Worm (Caenorhabditis elegans) whole organism, L4 larva: ENCODE results near the gene znf-622.
A peak's percentile ranks its signal among the peaks of the same experiment; 100 is the strongest.

Experiments used
- D1046.2 ChIP-seq: fragments of 200-800 bp; sonication (Bioruptor generic); IDR thresholded peaks from 2 replicates; pipeline ENCODE4 v1.3.6; 2022; ENCODE audit warnings: missing genetic modification characterization, missing compliant biosample characterization
- F37D6.2 ChIP-seq: sonication (generic microtip); optimal IDR thresholded peaks from 2 replicates; lab custom pipeline; 2016; ENCODE audit warnings: mild to moderate bottlenecking, missing genetic modification characterization, missing compliant biosample characterization
- F44E2.7 ChIP-seq: fragments of 200-800 bp; sonication (Bioruptor generic); IDR thresholded peaks from 2 replicates; pipeline ENCODE4 v2.1.2; 2022; ENCODE audit warnings: missing genetic modification characterization, missing compliant biosample characterization
- T20F7.1 ChIP-seq: fragments of 200-800 bp; sonication (Bioruptor generic); optimal IDR thresholded peaks from 2 replicates; lab custom pipeline; 2018; ENCODE audit warnings: mild to moderate bottlenecking, missing genetic modification characterization, missing compliant biosample characterization
- Y105C5A.15 ChIP-seq: fragments of 200-800 bp; sonication (Bioruptor generic); IDR thresholded peaks from 2 replicates; pipeline ENCODE4 v1.3.6; 2022; ENCODE audit warnings: missing genetic modification characterization, missing compliant biosample characterization
- Y75B8A.6 ChIP-seq: fragments of 200-800 bp; sonication (Bioruptor generic); IDR thresholded peaks from 2 replicates; pipeline ENCODE4 v1.3.6; 2022; ENCODE audit warnings: missing genetic modification reagents, missing genetic modification characterization, missing compliant biosample characterization
- ZK546.5 ChIP-seq, 2 experiments: sonication (generic microtip); optimal IDR thresholded peaks; 2 replicates each; lab custom pipeline; 2017; ENCODE audit warnings: missing biosample characterization in 2 of 2, missing genetic modification characterization in 2 of 2
- aha-1 ChIP-seq: fragments of 150-350 bp; peaks from one replicate; lab custom pipeline; 2014; ENCODE audit warnings: missing biosample characterization, missing genetic modification characterization
- attf-4 ChIP-seq: sonication (generic microtip); optimal IDR thresholded peaks from 3 replicates; lab custom pipeline; 2017; ENCODE audit warnings: missing biosample characterization, missing genetic modification characterization
- ces-1 ChIP-seq: fragments of 150-350 bp; sonication (generic microtip); optimal IDR thresholded peaks from 4 replicates; lab custom pipeline; 2014; ENCODE audit warnings: missing biosample characterization, missing genetic modification reagents, missing genetic modification characterization
- cey-2 ChIP-seq: sonication (generic microtip); optimal IDR thresholded peaks from 3 replicates; lab custom pipeline; 2017; ENCODE audit warnings: missing genetic modification characterization, mild to moderate bottlenecking, missing compliant biosample characterization, antibody characterized with exemption, borderline replicate concordance; ENCODE audit not compliant: insufficient read depth
- ctbp-1 ChIP-seq: fragments of 200-800 bp; sonication (Bioruptor generic); IDR thresholded peaks from 2 replicates; pipeline ENCODE4 v1.3.6; 2022; ENCODE audit warnings: missing genetic modification reagents, missing genetic modification characterization, missing compliant biosample characterization
- daf-16 ChIP-seq, 3 experiments: sonication (generic microtip); optimal IDR thresholded peaks; 2 replicates each; lab custom pipeline; 2016 to 2017; ENCODE audit warnings: missing genetic modification characterization in 3 of 3, missing genetic modification reagents in 3 of 3, mild to moderate bottlenecking in 2 of 3, missing compliant biosample characterization in 2 of 3, missing biosample characterization in 1 of 3, moderate library complexity in 1 of 3
- dmd-6 ChIP-seq: fragments of 200-800 bp; sonication (Bioruptor generic); IDR thresholded peaks from 2 replicates; pipeline ENCODE4 v1.3.6; 2022; ENCODE audit warnings: missing genetic modification reagents, missing genetic modification characterization, missing compliant biosample characterization
- dmd-9 ChIP-seq: fragments of 200-800 bp; sonication (Bioruptor generic); IDR thresholded peaks from 2 replicates; pipeline ENCODE4 v1.3.6; 2022; ENCODE audit warnings: missing genetic modification reagents, missing genetic modification characterization, missing compliant biosample characterization
- dpl-1 ChIP-seq: fragments of 150-350 bp; optimal IDR thresholded peaks from 2 replicates; lab custom pipeline; 2014; ENCODE audit warnings: missing biosample characterization, missing genetic modification reagents, missing genetic modification characterization
- duxl-1 ChIP-seq: sonication (generic microtip); optimal IDR thresholded peaks from 2 replicates; lab custom pipeline; 2016; ENCODE audit warnings: mild to moderate bottlenecking, missing genetic modification characterization, moderate library complexity, missing compliant biosample characterization; ENCODE audit not compliant: poor library complexity
- dve-1 ChIP-seq: sonication (generic microtip); optimal IDR thresholded peaks from 2 replicates; lab custom pipeline; 2017; ENCODE audit warnings: antibody characterized with exemption, mild to moderate bottlenecking, missing genetic modification characterization, missing compliant biosample characterization; ENCODE audit not compliant: insufficient read depth
- egl-43 ChIP-seq: fragments of 200-800 bp; sonication (Bioruptor generic); IDR thresholded peaks from 2 replicates; pipeline ENCODE4 v1.3.6; 2022; ENCODE audit warnings: missing genetic modification reagents, missing genetic modification characterization, missing compliant biosample characterization
- fkh-10 ChIP-seq: fragments of 150-350 bp; optimal IDR thresholded peaks from 2 replicates; lab custom pipeline; 2014; ENCODE audit warnings: missing biosample characterization, missing genetic modification reagents, missing genetic modification characterization
- hif-1 ChIP-seq, 2 experiments: sonication (generic microtip); optimal IDR thresholded peaks; 2 replicates each; lab custom pipeline; 2016 to 2017; ENCODE audit warnings: missing compliant biosample characterization in 2 of 2, missing genetic modification characterization in 2 of 2, missing genetic modification reagents in 2 of 2, missing genotype in 2 of 2, mild to moderate bottlenecking in 1 of 2
- hlh-30 ChIP-seq: sonication (generic microtip); optimal IDR thresholded peaks from 2 replicates; lab custom pipeline; 2017; ENCODE audit warnings: antibody characterized with exemption, mild to moderate bottlenecking, missing genetic modification characterization, missing compliant biosample characterization; ENCODE audit not compliant: insufficient read depth
- hmg-1.1 ChIP-seq: fragments of 200-800 bp; sonication (Bioruptor generic); IDR thresholded peaks from 2 replicates; pipeline ENCODE4 v1.3.6; 2022; ENCODE audit warnings: missing genetic modification reagents, missing genetic modification characterization, missing compliant biosample characterization
- lim-7 ChIP-seq: fragments of 200-800 bp; sonication (Bioruptor generic); IDR thresholded peaks from 2 replicates; pipeline ENCODE4 v1.3.6; 2022; ENCODE audit warnings: missing genetic modification characterization, missing compliant biosample characterization
- lin-1 ChIP-seq: fragments of 200-800 bp; sonication (Bioruptor generic); IDR thresholded peaks from 2 replicates; pipeline ENCODE4 v1.3.6; 2022; ENCODE audit warnings: missing genetic modification reagents, missing genetic modification characterization, missing compliant biosample characterization
- lir-3 ChIP-seq: sonication (generic microtip); optimal IDR thresholded peaks from 2 replicates; lab custom pipeline; 2016; ENCODE audit warnings: mild to moderate bottlenecking, missing genetic modification characterization, missing compliant biosample characterization
- lsy-2 ChIP-seq, 2 experiments: fragments of 150-350 bp in 1 of 2; sonication (generic microtip) in 1 of 2; optimal IDR thresholded peaks; 2 replicates each; lab custom pipeline; 2014 to 2017; ENCODE audit warnings: missing biosample characterization in 2 of 2, missing genetic modification characterization in 2 of 2
- mdl-1 ChIP-seq, 2 experiments: fragments of 150-350 bp in 1 of 2; sonication (generic microtip) in 1 of 2; optimal IDR thresholded peaks; 2 replicates each; lab custom pipeline; 2014 to 2017; ENCODE audit warnings: missing biosample characterization in 2 of 2, missing genetic modification characterization in 2 of 2
- mes-2 ChIP-seq: sonication (generic microtip); optimal IDR thresholded peaks from 2 replicates; lab custom pipeline; 2016; ENCODE audit warnings: missing genotype, mild to moderate bottlenecking, missing genetic modification characterization, missing compliant biosample characterization; ENCODE audit not compliant: poor library complexity, severe bottlenecking
- nhr-10 ChIP-seq: fragments of 150-350 bp; optimal IDR thresholded peaks from 2 replicates; lab custom pipeline; 2014; ENCODE audit warnings: missing biosample characterization, missing genetic modification characterization
- nhr-102 ChIP-seq: sonication (generic microtip); optimal IDR thresholded peaks from 2 replicates; lab custom pipeline; 2016; ENCODE audit warnings: mild to moderate bottlenecking, missing genetic modification characterization, moderate library complexity, missing compliant biosample characterization
- nhr-11 ChIP-seq: fragments of 150-350 bp; optimal IDR thresholded peaks from 2 replicates; lab custom pipeline; 2014; ENCODE audit warnings: missing biosample characterization, missing genetic modification characterization
- nhr-28 ChIP-seq: fragments of 150-350 bp; optimal IDR thresholded peaks from 2 replicates; lab custom pipeline; 2014; ENCODE audit warnings: missing biosample characterization, missing genetic modification characterization
- pha-4 ChIP-seq, 2 experiments: fragments of 150-350 bp in 1 of 2; fragments of 200-800 bp in 1 of 2; sonication (Bioruptor generic) in 1 of 2; IDR thresholded peaks in 1 of 2; optimal IDR thresholded peaks in 1 of 2; 2 replicates each; pipeline versions ENCODE4 v1.3.6 to Lab custom; 2014 to 2022; ENCODE audit warnings: missing genetic modification characterization in 2 of 2, missing genetic modification reagents in 2 of 2, missing biosample characterization in 1 of 2, missing compliant biosample characterization in 1 of 2
- pqm-1 ChIP-seq: sonication (generic microtip); optimal IDR thresholded peaks from 2 replicates; lab custom pipeline; 2017; ENCODE audit warnings: missing biosample characterization, missing genetic modification characterization
- rbr-2 ChIP-seq: sonication (generic microtip); optimal IDR thresholded peaks from 2 replicates; lab custom pipeline; 2016; ENCODE audit warnings: missing genotype, missing genetic modification characterization, missing compliant biosample characterization
- set-16 ChIP-seq: fragments of 200-800 bp; sonication (Bioruptor generic); IDR thresholded peaks from 2 replicates; pipeline ENCODE4 v1.3.6; 2022; ENCODE audit warnings: missing genetic modification reagents, missing genetic modification characterization, missing compliant biosample characterization
- spr-3 ChIP-seq: fragments of 200-800 bp; sonication (Bioruptor generic); optimal IDR thresholded peaks from 2 replicates; lab custom pipeline; 2018; ENCODE audit warnings: mild to moderate bottlenecking, missing genetic modification characterization, missing compliant biosample characterization
- tra-1 ChIP-seq: fragments of 200-800 bp; sonication (Bioruptor generic); IDR thresholded peaks from 2 replicates; pipeline ENCODE4 v1.3.6; 2022; ENCODE audit warnings: missing genetic modification reagents, missing genetic modification characterization, missing compliant biosample characterization
- unc-39 ChIP-seq: sonication (generic microtip); optimal IDR thresholded peaks from 2 replicates; lab custom pipeline; 2017; ENCODE audit warnings: missing biosample characterization, missing genetic modification characterization
- zag-1 ChIP-seq: fragments of 150-350 bp; optimal IDR thresholded peaks from 2 replicates; lab custom pipeline; 2014; ENCODE audit warnings: missing biosample characterization, missing genetic modification characterization
- zfp-2 ChIP-seq: sonication (generic microtip); optimal IDR thresholded peaks from 2 replicates; lab custom pipeline; 2016; ENCODE audit warnings: mild to moderate bottlenecking, missing genetic modification characterization, missing compliant biosample characterization
- zfp-3 ChIP-seq: fragments of 200-800 bp; sonication (Bioruptor generic); conservative IDR thresholded peaks from 2 replicates; pipeline ENCODE4 v1.3.6; 2022; ENCODE audit warnings: missing genetic modification reagents, missing genetic modification characterization, missing compliant biosample characterization

The znf-622 gene

DNA sequence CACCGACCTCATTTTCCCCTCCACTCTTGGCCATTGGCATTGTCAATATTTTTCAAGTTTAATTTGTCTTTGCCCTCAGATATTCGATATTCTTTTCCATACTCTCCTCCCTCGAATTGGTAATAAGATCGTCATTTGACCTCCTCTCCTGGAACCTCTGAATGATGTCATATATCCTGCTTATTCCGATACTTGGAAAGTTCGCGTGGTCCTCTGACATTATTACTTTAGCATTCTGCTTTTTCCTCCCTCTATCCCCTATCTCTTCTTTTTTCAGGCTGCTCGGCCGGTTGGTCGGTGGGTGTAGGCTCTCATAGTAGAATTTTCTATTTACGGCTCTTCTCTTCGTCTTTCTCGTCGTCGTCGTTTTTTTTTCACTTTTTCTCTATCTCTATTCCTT is 29.0 kb upstream of the znf-622 start (continued):
- TF ChIP-seq set-16 (no peak), lim-7 (GFP tag; lab: Robert Waterston, UW) (no peak), lin-1 (GFP tag; lab: Robert Waterston, UW) (no peak), T20F7.1 (GFP tag; lab: Kevin White, UChicago) (no peak), pqm-1 (tag; lab: Kevin White, UChicago) (no peak), D1046.2 (GFP tag; lab: Robert Waterston, UW) (no peak), pha-4 (GFP tag; IDR thresholded peaks at IDR 0.05; lab: Robert Waterston, UW) (no peak), pha-4 (tag; optimal IDR thresholded peaks at IDR 0.05; lab: Kevin White, UChicago) (no peak), zag-1 (tag; lab: Kevin White, UChicago) (peak; percentile 12), hif-1 (tag; optimal IDR thresholded peaks at IDR 0.05; lab: Kevin White, UChicago) (no peak), spr-3 (GFP tag; lab: Kevin White, UChicago) (no peak), lir-3 (no peak), ZK546.5 (tag; optimal IDR thresholded peaks at IDR 0.05; lab: Kevin White, UChicago) (no peak), tra-1 (GFP tag; lab: Robert Waterston, UW) (no peak), nhr-28 (no peak), duxl-1 (tag; lab: Kevin White, UChicago) (no peak), Y105C5A.15 (GFP tag; lab: Robert Waterston, UW) (no peak), F44E2.7 (GFP tag; lab: Robert Waterston, UW) (no peak), ctbp-1 (GFP tag; lab: Robert Waterston, UW) (peak; percentile 57; the same call in 1 of the 2 replicates), fkh-10 (GFP tag; lab: Kevin White, UChicago) (peak; percentile 87), zfp-3 (GFP tag; lab: Robert Waterston, UW) (no peak), ces-1 (GFP tag; lab: Kevin White, UChicago) (peak; percentile 34), nhr-10 (tag; lab: Kevin White, UChicago) (no peak), mdl-1 (tag; optimal IDR thresholded peaks at IDR 0.05; lab: Kevin White, UChicago) (peak in 1 of 2 experiments; percentile 5), lsy-2 (tag; optimal IDR thresholded peaks at IDR 0.05; lab: Kevin White, UChicago) (peak in 1 of 2 experiments; percentile 12), attf-4 (tag; lab: Kevin White, UChicago) (no peak), aha-1 (tag; lab: Kevin White, UChicago) (peak; percentile 94), Y75B8A.6 (no peak), dve-1 (tag; lab: Kevin White, UChicago) (no peak)

ce11 chrIII:6353084-6353483 is 28.4 kb upstream of the znf-622 start, which contains the start of gene akap-1:
akap-1 (plus strand) TSS chrIII:6353384.
- TF ChIP-seq zfp-2 (tag; lab: Kevin White, UChicago) (no peak), aha-1 (tag; lab: Kevin White, UChicago) (no peak), nhr-11 (no peak), egl-43 (GFP tag; lab: Robert Waterston, UW) (no peak), unc-39 (tag; lab: Kevin White, UChicago) (no peak)

ce11 chrIII:6355359-6355758 is 26.1 kb upstream of the znf-622 start:
- TF ChIP-seq rbr-2 (no peak), aha-1 (tag; lab: Kevin White, UChicago) (peak; percentile 93), mes-2 (tag; lab: Kevin White, UChicago) (no peak)

DNA sequence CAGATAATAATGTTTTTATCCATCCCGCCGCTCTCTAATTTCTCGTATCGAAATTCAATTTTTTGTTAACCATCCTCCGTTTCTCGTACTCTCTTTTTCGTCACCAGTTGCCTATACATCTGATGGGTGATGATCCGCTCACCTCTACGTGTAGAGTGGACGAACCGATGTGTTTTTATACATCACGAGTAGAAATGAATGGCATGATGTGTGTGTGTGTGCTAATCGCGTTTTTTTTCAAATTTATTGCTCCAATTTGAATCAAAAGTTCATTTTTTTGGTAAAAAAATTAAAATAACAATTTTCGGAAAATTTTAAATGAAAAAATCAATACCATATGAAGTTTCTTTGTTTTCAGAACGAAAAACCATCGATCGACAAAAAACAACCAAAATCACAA is 25.4 kb upstream of the znf-622 start:
- no peak for TF ChIP-seq dmd-9 (GFP tag; lab: Robert Waterston, UW)
- no peak for TF ChIP-seq cey-2
- peak; percentile 41 for TF ChIP-seq aha-1 (tag; lab: Kevin White, UChicago)
- no peak for TF ChIP-seq dmd-6
- no peak for TF ChIP-seq F37D6.2 (tag; lab: Kevin White, UChicago)
- no peak for TF ChIP-seq dpl-1 (GFP tag; lab: Kevin White, UChicago)
- TF ChIP-seq daf-16 (GFP tag; optimal IDR thresholded peaks at IDR 0.05; lab: Kevin White, UChicago) = no peak
- no peak for TF ChIP-seq daf-16 (tag; optimal IDR thresholded peaks at IDR 0.05; lab: Kevin White, UChicago)
- TF ChIP-seq hmg-1.1 = no peak
- no peak for TF ChIP-seq ces-1 (GFP tag; lab: Kevin White, UChicago)
- peak; percentile 64 for TF ChIP-seq hlh-30 (tag; lab: Kevin White, UChicago)
- TF ChIP-seq nhr-102 (tag; lab: Kevin White, UChicago) = no peak
